Worm (Caenorhabditis elegans) whole organism, L1 larva: ENCODE results near the gene cee-1.

Experiments
- F16B12.6 ChIP-seq: fragments of 150-350 bp; optimal IDR thresholded peaks from 2 replicates; lab custom pipeline; 2014; ENCODE audit warnings: missing biosample characterization, missing genetic modification characterization
- aha-1 ChIP-seq: fragments of 150-350 bp; optimal IDR thresholded peaks from 2 replicates; lab custom pipeline; 2014; ENCODE audit warnings: missing biosample characterization, missing genetic modification characterization
- alr-1 ChIP-seq: fragments of 200-800 bp; sonication (Bioruptor generic); optimal IDR thresholded peaks from 2 replicates; lab custom pipeline; 2018; ENCODE audit warnings: borderline replicate concordance, mild to moderate bottlenecking, missing genetic modification characterization, missing compliant biosample characterization
- ama-1 ChIP-seq: fragments of 150-350 bp; optimal IDR thresholded peaks from 2 replicates; lab custom pipeline; 2014
- blmp-1 ChIP-seq: fragments of 150-350 bp; optimal IDR thresholded peaks from 2 replicates; lab custom pipeline; 2014; ENCODE audit warnings: missing biosample characterization, missing genetic modification characterization
- ceh-8 ChIP-seq: fragments of 200-800 bp; sonication (Bioruptor generic); optimal IDR thresholded peaks from 2 replicates; lab custom pipeline; 2018; ENCODE audit warnings: mild to moderate bottlenecking, missing genetic modification characterization, moderate library complexity, missing compliant biosample characterization
- ceh-82 ChIP-seq, 3 experiments: fragments of 150-350 bp in 1 of 3; sonication (generic microtip) in 2 of 3; optimal IDR thresholded peaks; 2 replicates each; lab custom pipeline; 2014 to 2017; ENCODE audit warnings: missing biosample characterization in 3 of 3, missing genetic modification characterization in 3 of 3
- ceh-88 ChIP-seq: fragments of 200-800 bp; sonication (Bioruptor generic); IDR thresholded peaks from 2 replicates; pipeline ENCODE4 v1.3.6; 2022; ENCODE audit warnings: missing genetic modification characterization, missing compliant biosample characterization
- dsc-1 ChIP-seq: sonication (generic microtip); optimal IDR thresholded peaks from 2 replicates; lab custom pipeline; 2016; ENCODE audit warnings: mild to moderate bottlenecking, missing genetic modification characterization, missing compliant biosample characterization
- efl-3 ChIP-seq: fragments of 200-800 bp; sonication (Bioruptor generic); optimal IDR thresholded peaks from 2 replicates; lab custom pipeline; 2018; ENCODE audit warnings: mild to moderate bottlenecking, missing genetic modification characterization, missing compliant biosample characterization
- egl-13 ChIP-seq: sonication (generic microtip); optimal IDR thresholded peaks from 2 replicates; lab custom pipeline; 2016; ENCODE audit warnings: missing genotype, missing genetic modification reagents, missing genetic modification characterization, missing compliant biosample characterization
- elt-2 ChIP-seq: sonication (generic microtip); optimal IDR thresholded peaks from 2 replicates; lab custom pipeline; 2016; ENCODE audit warnings: missing genetic modification characterization, mild to moderate bottlenecking, inconsistent platforms, missing compliant biosample characterization, missing genetic modification reagents
- elt-3 ChIP-seq, 6 experiments: fragments of 150-350 bp in 1 of 6; sonication (generic microtip); optimal IDR thresholded peaks; 2 replicates each; lab custom pipeline; 2017 to 2018; ENCODE audit warnings: missing biosample characterization in 6 of 6, missing genetic modification characterization in 6 of 6, inconsistent platforms in 1 of 6
- ets-5 ChIP-seq: fragments of 200-800 bp; sonication (Bioruptor generic); IDR thresholded peaks from 2 replicates; pipeline ENCODE4 v1.3.6; 2022; ENCODE audit warnings: missing genetic modification characterization, missing compliant biosample characterization
- fkh-10 ChIP-seq: sonication (generic microtip); optimal IDR thresholded peaks from 2 replicates; lab custom pipeline; 2017; ENCODE audit warnings: missing biosample characterization, missing genetic modification reagents, missing genetic modification characterization
- hlh-17 ChIP-seq: fragments of 200-800 bp; sonication (Bioruptor generic); optimal IDR thresholded peaks from 2 replicates; lab custom pipeline; 2018; ENCODE audit warnings: missing genetic modification characterization, mild to moderate bottlenecking, missing compliant biosample characterization, moderate library complexity, borderline replicate concordance
- hpl-2 ChIP-seq: fragments of 150-350 bp; optimal IDR thresholded peaks from 2 replicates; lab custom pipeline; 2014; ENCODE audit warnings: missing biosample characterization, missing genetic modification reagents, missing genetic modification characterization
- irx-1 ChIP-seq: sonication (generic microtip); optimal IDR thresholded peaks from 2 replicates; lab custom pipeline; 2016; ENCODE audit warnings: missing genetic modification characterization, missing compliant biosample characterization
- jun-1 ChIP-seq: fragments of 150-350 bp; optimal IDR thresholded peaks from 2 replicates; lab custom pipeline; 2014; ENCODE audit warnings: missing biosample characterization, missing genetic modification reagents, missing genetic modification characterization
- lin-15B ChIP-seq: fragments of 150-350 bp; sonication (generic microtip); optimal IDR thresholded peaks from 3 replicates; lab custom pipeline; 2014; ENCODE audit warnings: missing biosample characterization, missing genetic modification characterization
- lin-35 ChIP-seq, 2 experiments: fragments of 150-350 bp; optimal IDR thresholded peaks; 2 replicates each; lab custom pipeline; 2014; ENCODE audit warnings: missing biosample characterization in 2 of 2, missing genetic modification characterization in 2 of 2, missing genetic modification reagents in 2 of 2
- lir-3 ChIP-seq: sonication (generic microtip); optimal IDR thresholded peaks from 2 replicates; lab custom pipeline; 2016; ENCODE audit warnings: mild to moderate bottlenecking, missing genetic modification characterization, moderate library complexity, missing compliant biosample characterization; ENCODE audit not compliant: poor library complexity
- mdl-1 ChIP-seq, 2 experiments: fragments of 150-350 bp; optimal IDR thresholded peaks; 2 replicates each; lab custom pipeline; 2014 to 2017; ENCODE audit warnings: missing biosample characterization in 2 of 2, missing genetic modification characterization in 2 of 2, inconsistent platforms in 1 of 2
- mef-2 ChIP-seq: fragments of 150-350 bp; optimal IDR thresholded peaks from 2 replicates; lab custom pipeline; 2014; ENCODE audit warnings: missing biosample characterization, missing genetic modification characterization
- mep-1 ChIP-seq: fragments of 150-350 bp; optimal IDR thresholded peaks from 2 replicates; lab custom pipeline; 2014; ENCODE audit warnings: missing biosample characterization, missing genetic modification characterization
- nhr-12 ChIP-seq: sonication (generic microtip); optimal IDR thresholded peaks from 2 replicates; lab custom pipeline; 2017; ENCODE audit warnings: missing biosample characterization, missing genetic modification characterization
- nhr-19 ChIP-seq: fragments of 200-800 bp; sonication (Bioruptor generic); conservative IDR thresholded peaks from 2 replicates; pipeline ENCODE4 v1.3.6; 2022; ENCODE audit warnings: missing genetic modification characterization, missing compliant biosample characterization
- nhr-20 ChIP-seq: sonication (generic microtip); optimal IDR thresholded peaks from 2 replicates; lab custom pipeline; 2016; ENCODE audit warnings: mild to moderate bottlenecking, missing genetic modification characterization, missing compliant biosample characterization
- nhr-28 ChIP-seq: fragments of 150-350 bp; optimal IDR thresholded peaks from 2 replicates; lab custom pipeline; 2014; ENCODE audit warnings: missing biosample characterization, missing genetic modification characterization
- nhr-71 ChIP-seq: sonication (generic microtip); optimal IDR thresholded peaks from 2 replicates; lab custom pipeline; 2016; ENCODE audit warnings: mild to moderate bottlenecking, missing genetic modification characterization, moderate library complexity, missing compliant biosample characterization
- nhr-84 ChIP-seq: sonication (generic microtip); optimal IDR thresholded peaks from 2 replicates; lab custom pipeline; 2017; ENCODE audit warnings: missing biosample characterization, missing genetic modification characterization
- nhr-85 ChIP-seq: sonication (generic microtip); peaks from one replicate; lab custom pipeline; 2016; ENCODE audit warnings: missing genetic modification characterization, inconsistent platforms, missing compliant biosample characterization
- nhr-90 ChIP-seq: sonication (generic microtip); optimal IDR thresholded peaks from 2 replicates; lab custom pipeline; 2016; ENCODE audit warnings: mild to moderate bottlenecking, missing genetic modification characterization, missing compliant biosample characterization; ENCODE audit not compliant: poor library complexity
- pax-3 ChIP-seq: fragments of 200-800 bp; sonication (Bioruptor generic); optimal IDR thresholded peaks from 2 replicates; lab custom pipeline; 2018; ENCODE audit warnings: mild to moderate bottlenecking, missing genetic modification characterization, moderate library complexity, missing compliant biosample characterization
- pqm-1 ChIP-seq: sonication (generic microtip); optimal IDR thresholded peaks from 3 replicates; lab custom pipeline; 2017; ENCODE audit warnings: missing biosample characterization, missing genetic modification characterization
- rnt-1 ChIP-seq: sonication (generic microtip); optimal IDR thresholded peaks from 2 replicates; lab custom pipeline; 2016; ENCODE audit warnings: mild to moderate bottlenecking, missing genetic modification characterization, moderate library complexity, missing compliant biosample characterization
- snpc-4 ChIP-seq: fragments of 150-350 bp; optimal IDR thresholded peaks from 2 replicates; lab custom pipeline; 2014; ENCODE audit warnings: missing biosample characterization, missing genetic modification characterization
- snu-23 ChIP-seq: sonication (generic microtip); optimal IDR thresholded peaks from 2 replicates; lab custom pipeline; 2016; ENCODE audit warnings: missing genetic modification characterization, missing compliant biosample characterization
- sox-4 ChIP-seq: sonication (generic microtip); optimal IDR thresholded peaks from 2 replicates; lab custom pipeline; 2016; ENCODE audit warnings: missing genetic modification characterization, missing compliant biosample characterization
- sptf-1 ChIP-seq: fragments of 150-350 bp; optimal IDR thresholded peaks from 2 replicates; lab custom pipeline; 2014; ENCODE audit warnings: missing biosample characterization, missing genetic modification characterization
- sup-37 ChIP-seq: fragments of 200-800 bp; sonication (Bioruptor generic); optimal IDR thresholded peaks from 2 replicates; lab custom pipeline; 2018; ENCODE audit warnings: mild to moderate bottlenecking, missing genetic modification characterization, missing compliant biosample characterization
- swsn-7 ChIP-seq: sonication (generic microtip); optimal IDR thresholded peaks from 2 replicates; lab custom pipeline; 2016; ENCODE audit warnings: missing genetic modification characterization, missing compliant biosample characterization
- tbx-2 ChIP-seq: sonication (generic microtip); optimal IDR thresholded peaks from 2 replicates; lab custom pipeline; 2016; ENCODE audit warnings: missing genetic modification characterization, missing compliant biosample characterization
- tlp-1 ChIP-seq: fragments of 150-350 bp; optimal IDR thresholded peaks from 2 replicates; lab custom pipeline; 2014; ENCODE audit warnings: missing biosample characterization, missing genetic modification characterization
- unc-130 ChIP-seq: fragments of 150-350 bp; optimal IDR thresholded peaks from 2 replicates; lab custom pipeline; 2017; ENCODE audit warnings: missing biosample characterization, missing genetic modification characterization, inconsistent platforms
- unc-30 ChIP-seq: sonication (generic microtip); optimal IDR thresholded peaks from 2 replicates; lab custom pipeline; 2017; ENCODE audit warnings: missing biosample characterization, missing genetic modification characterization
- unc-62 ChIP-seq: fragments of 150-350 bp; optimal IDR thresholded peaks from 2 replicates; lab custom pipeline; 2014; ENCODE audit warnings: missing biosample characterization, missing genetic modification reagents, missing genetic modification characterization
- unc-98 ChIP-seq: fragments of 200-800 bp; sonication (Bioruptor generic); IDR thresholded peaks from 2 replicates; pipeline ENCODE4 v1.3.6; 2022; ENCODE audit warnings: missing genetic modification characterization, missing compliant biosample characterization
- vab-15 ChIP-seq: sonication (generic microtip); optimal IDR thresholded peaks from 2 replicates; lab custom pipeline; 2017; ENCODE audit warnings: missing genotype, mild to moderate bottlenecking, missing genetic modification characterization, missing compliant biosample characterization
- xbp-1 ChIP-seq: sonication (generic microtip); optimal IDR thresholded peaks from 2 replicates; lab custom pipeline; 2016; ENCODE audit warnings: missing genetic modification characterization, missing compliant biosample characterization
- zag-1 ChIP-seq: fragments of 150-350 bp; optimal IDR thresholded peaks from 2 replicates; lab custom pipeline; 2014; ENCODE audit warnings: missing biosample characterization, missing genetic modification characterization
- zip-4 ChIP-seq: fragments of 200-800 bp; sonication (Bioruptor generic); optimal IDR thresholded peaks from 2 replicates; lab custom pipeline; 2018; ENCODE audit warnings: mild to moderate bottlenecking, missing genetic modification characterization, moderate library complexity, missing compliant biosample characterization
- ztf-11 ChIP-seq, 2 experiments: sonication (generic microtip); optimal IDR thresholded peaks; 2 replicates each; lab custom pipeline; 2016 to 2017; ENCODE audit warnings: missing genetic modification characterization in 2 of 2, missing biosample characterization in 1 of 2, missing compliant biosample characterization in 1 of 2
- ztf-4 ChIP-seq: fragments of 150-350 bp; optimal IDR thresholded peaks from 2 replicates; lab custom pipeline; 2014; ENCODE audit warnings: missing biosample characterization, missing genetic modification characterization

The cee-1 gene

DNA sequence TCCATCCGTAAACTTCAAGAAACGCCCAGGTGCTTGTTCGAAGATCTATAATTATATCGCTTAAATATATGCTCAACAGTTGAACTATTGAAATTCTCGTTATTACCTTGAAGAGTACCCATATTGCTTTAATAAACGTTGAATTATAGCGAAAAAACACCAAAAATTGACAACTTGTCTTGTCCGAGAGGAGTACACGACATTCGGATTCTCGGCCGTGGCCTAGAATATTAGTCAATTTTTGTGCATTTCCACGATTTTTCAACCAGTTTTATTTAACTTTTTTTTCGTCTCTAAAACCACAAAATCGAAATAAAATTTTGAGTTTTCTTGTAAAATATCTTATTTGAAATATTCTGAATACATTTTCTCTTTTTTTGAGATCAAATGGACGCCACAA, at the start of gene cee-1, which contains the start of gene F26F4.9:
Gene cee-1 (plus strand): TSS at position 383 of the 400 bp plus-strand sequence.
Gene F26F4.9 (minus strand): TSS at position 205 of the 400 bp plus-strand sequence.
- TF ChIP-seq nhr-84 (tag; lab: Kevin White, UChicago) = no peak
- peak; percentile 67 to 75 for TF ChIP-seq lin-35 (GFP tag; optimal IDR thresholded peaks at IDR 0.05; lab: Kevin White, UChicago)
- no peak for TF ChIP-seq ama-1 (lab: Kevin White, UChicago)
- no peak for TF ChIP-seq unc-130 (tag; lab: Kevin White, UChicago)
- peak; percentile 84 for TF ChIP-seq dsc-1 (tag; lab: Kevin White, UChicago)
- no peak for TF ChIP-seq vab-15 (tag; lab: Kevin White, UChicago)
- no peak for TF ChIP-seq tlp-1
- no peak for TF ChIP-seq pqm-1 (tag; lab: Kevin White, UChicago)
- no peak for TF ChIP-seq alr-1 (tag; lab: Kevin White, UChicago)
- no peak for TF ChIP-seq ceh-88 (GFP tag; lab: Robert Waterston, UW)
- no peak for TF ChIP-seq unc-98 (GFP tag; lab: Robert Waterston, UW)
- no peak for TF ChIP-seq aha-1 (tag; lab: Kevin White, UChicago)
- TF ChIP-seq sptf-1 = no peak
- peak; percentile 82 for TF ChIP-seq tbx-2 (tag; lab: Kevin White, UChicago)
- peak; percentile 84 for TF ChIP-seq mep-1 (tag; lab: Kevin White, UChicago)
- TF ChIP-seq ztf-11 (tag; optimal IDR thresholded peaks at IDR 0.05; lab: Kevin White, UChicago) = peak in 1 of 2 experiments; percentile 88
- peak; percentile 66 for TF ChIP-seq nhr-19
- TF ChIP-seq rnt-1 = peak; percentile 96
- TF ChIP-seq hlh-17 = no peak
- TF ChIP-seq irx-1 (tag; lab: Kevin White, UChicago) = peak; percentile 86
- peak; percentile 75 for TF ChIP-seq snu-23 (GFP tag; lab: Kevin White, UChicago)
- no peak for TF ChIP-seq unc-30 (tag; lab: Kevin White, UChicago)
- no peak for TF ChIP-seq ets-5 (GFP tag; lab: Robert Waterston, UW)
- TF ChIP-seq jun-1 (tag; lab: Kevin White, UChicago) = no peak
- TF ChIP-seq swsn-7 (tag; lab: Kevin White, UChicago) = peak; percentile 70
- TF ChIP-seq ceh-82 (tag; optimal IDR thresholded peaks at IDR 0.05; lab: Kevin White, UChicago) = peak in 2 of 3 experiments; percentile 19 to 47
- no peak for TF ChIP-seq ceh-8 (GFP tag; lab: Kevin White, UChicago)
- peak; percentile 93 for TF ChIP-seq lir-3 (tag; lab: Kevin White, UChicago)
- no peak for TF ChIP-seq efl-3 (GFP tag; lab: Kevin White, UChicago)
- TF ChIP-seq elt-3 (tag; optimal IDR thresholded peaks at IDR 0.05; lab: Kevin White, UChicago) = peak in 1 of 6 experiments; percentile 14
- TF ChIP-seq nhr-90 (tag; lab: Kevin White, UChicago) = peak; percentile 84
- no peak for TF ChIP-seq zag-1 (tag; lab: Kevin White, UChicago)
- no peak for TF ChIP-seq nhr-28 (tag; lab: Kevin White, UChicago)
- TF ChIP-seq lin-15B (tag; lab: Kevin White, UChicago) = no peak
- peak; percentile 40 for TF ChIP-seq blmp-1
- TF ChIP-seq nhr-71 (tag; lab: Kevin White, UChicago) = peak; percentile 84
- TF ChIP-seq zip-4 = peak; percentile 8
- peak; percentile 75 for TF ChIP-seq egl-13 (tag; lab: Kevin White, UChicago)
- TF ChIP-seq xbp-1 (tag; lab: Kevin White, UChicago) = peak; percentile 78
- TF ChIP-seq pax-3 (tag; lab: Kevin White, UChicago) = peak; percentile 76
- peak; percentile 40 for TF ChIP-seq F16B12.6 (tag; lab: Kevin White, UChicago)
- no peak for TF ChIP-seq nhr-12 (tag; lab: Kevin White, UChicago)
- no peak for TF ChIP-seq mdl-1 (tag; optimal IDR thresholded peaks at IDR 0.05; lab: Kevin White, UChicago)
- no peak for TF ChIP-seq fkh-10 (GFP tag; lab: Kevin White, UChicago)
- no peak for TF ChIP-seq snpc-4
- peak; percentile 74 for TF ChIP-seq nhr-20 (tag; lab: Kevin White, UChicago)
- peak; percentile 87 for TF ChIP-seq sox-4 (tag; lab: Kevin White, UChicago)
- TF ChIP-seq ztf-4 (tag; lab: Kevin White, UChicago) = no peak
- TF ChIP-seq hpl-2 (GFP tag; lab: Kevin White, UChicago) = no peak
- TF ChIP-seq mef-2 (tag; lab: Kevin White, UChicago) = no peak
- TF ChIP-seq elt-2 (tag; lab: Kevin White, UChicago) = peak; percentile 44
- peak; percentile 82 for TF ChIP-seq nhr-85 (tag; lab: Kevin White, UChicago)
- no peak for TF ChIP-seq unc-62
- TF ChIP-seq sup-37 = no peak
